Fruit fly (Drosophila melanogaster) whole organism, adult: Measurements from ENCODE around the gene CG5498.

Experiments used
- CG11617 ChIP-seq: fragments of 200-800 bp; sonication (Bioruptor generic); optimal IDR thresholded peaks from 2 replicates; lab custom pipeline; 2017; ENCODE audit warnings: mild to moderate bottlenecking, missing biosample characterization, missing genetic modification reagents, missing genetic modification characterization
- CG12768 ChIP-seq: fragments of 200-800 bp; sonication (Bioruptor generic); optimal IDR thresholded peaks from 2 replicates; lab custom pipeline; 2017; ENCODE audit warnings: missing biosample characterization, missing genetic modification characterization, mild to moderate bottlenecking, moderate library complexity, missing genetic modification reagents
- CG14711 ChIP-seq: fragments of 200-800 bp; sonication (Bioruptor generic); optimal IDR thresholded peaks from 2 replicates; lab custom pipeline; 2018; ENCODE audit warnings: missing biosample characterization, mild to moderate bottlenecking, missing genetic modification characterization, moderate library complexity
- CG1620 ChIP-seq: fragments of 200-800 bp; sonication (Bioruptor generic); optimal IDR thresholded peaks from 2 replicates; lab custom pipeline; 2016; ENCODE audit warnings: missing biosample characterization, missing genetic modification characterization
- CG33017 ChIP-seq: fragments of 200-800 bp; sonication (Bioruptor generic); optimal IDR thresholded peaks from 2 replicates; lab custom pipeline; 2018; ENCODE audit warnings: missing biosample characterization, mild to moderate bottlenecking, missing genetic modification characterization, moderate library complexity
- CG5204 ChIP-seq: fragments of 200-800 bp; sonication (Bioruptor generic); optimal IDR thresholded peaks from 2 replicates; lab custom pipeline; 2016; ENCODE audit warnings: missing biosample characterization, missing genetic modification characterization
- CG7045 ChIP-seq: fragments of 200-800 bp; sonication (Bioruptor generic); optimal IDR thresholded peaks from 2 replicates; lab custom pipeline; 2017; ENCODE audit warnings: missing biosample characterization, mild to moderate bottlenecking, missing genetic modification characterization
- CG7101 ChIP-seq: fragments of 200-800 bp; sonication (Bioruptor generic); optimal IDR thresholded peaks from 2 replicates; lab custom pipeline; 2018; ENCODE audit warnings: missing biosample characterization, mild to moderate bottlenecking, missing genetic modification characterization, moderate library complexity
- Clk ChIP-seq: fragments of 200-800 bp; sonication (Bioruptor generic); optimal IDR thresholded peaks from 2 replicates; lab custom pipeline; 2017; ENCODE audit warnings: missing biosample characterization, missing genetic modification characterization
- Crg-1 ChIP-seq: fragments of 200-800 bp; sonication (Bioruptor generic); optimal IDR thresholded peaks from 2 replicates; lab custom pipeline; 2016; ENCODE audit warnings: missing biosample characterization, missing genetic modification characterization
- Hr96 ChIP-seq: fragments of 200-800 bp; sonication (Bioruptor generic); optimal IDR thresholded peaks from 2 replicates; lab custom pipeline; 2016; ENCODE audit warnings: missing biosample characterization, missing genetic modification characterization
- Mnt ChIP-seq: fragments of 200-800 bp; sonication (Bioruptor generic); optimal IDR thresholded peaks from 2 replicates; lab custom pipeline; 2016; ENCODE audit warnings: missing biosample characterization, mild to moderate bottlenecking, missing genetic modification characterization
- bab1 ChIP-seq: fragments of 200-800 bp; sonication (Bioruptor generic); optimal IDR thresholded peaks from 3 replicates; lab custom pipeline; 2019; ENCODE audit warnings: missing biosample characterization, mild to moderate bottlenecking, missing genetic modification characterization, moderate library complexity
- cic ChIP-seq: fragments of 200-800 bp; sonication (Bioruptor generic); optimal IDR thresholded peaks from 2 replicates; lab custom pipeline; 2017; ENCODE audit warnings: missing biosample characterization, mild to moderate bottlenecking, missing genetic modification characterization, moderate library complexity
- cnc ChIP-seq, 2 experiments: fragments of >200 bp; optimal IDR thresholded peaks; 2 replicates each; lab custom pipeline; 2017
- kay ChIP-seq: fragments of 200-800 bp; sonication (Bioruptor generic); peaks from one replicate; lab custom pipeline; 2016; ENCODE audit warnings: missing biosample characterization, missing genetic modification characterization, borderline replicate concordance
- ovo ChIP-seq: fragments of 200-800 bp; sonication (Bioruptor generic); optimal IDR thresholded peaks from 2 replicates; lab custom pipeline; 2016; ENCODE audit warnings: missing biosample characterization, missing genetic modification characterization
- pad ChIP-seq: fragments of 200-800 bp; sonication (Bioruptor generic); optimal IDR thresholded peaks from 3 replicates; lab custom pipeline; 2017; ENCODE audit warnings: missing biosample characterization, missing genetic modification characterization, mild to moderate bottlenecking, moderate library complexity, missing genetic modification reagents
- tj ChIP-seq: fragments of 200-800 bp; sonication (Bioruptor generic); optimal IDR thresholded peaks from 3 replicates; lab custom pipeline; 2017; ENCODE audit warnings: missing biosample characterization, mild to moderate bottlenecking, missing genetic modification characterization, moderate library complexity
- toe ChIP-seq: fragments of 200-800 bp; sonication (Bioruptor generic); optimal IDR thresholded peaks from 2 replicates; lab custom pipeline; 2016; ENCODE audit warnings: missing biosample characterization, missing genetic modification characterization

The CG5498 gene

dm6 chr3L:20353149-20353548, 30.8 kb downstream of the CG5498 start, which contains the start of gene CG5618:
Gene CG5618 (plus strand): TSS chr3L:20353449.
- TF ChIP-seq CG5204 (GFP tag; lab: Kevin White, UChicago) (no peak), toe (GFP tag; lab: Kevin White, UChicago) (no peak), Clk (GFP tag; lab: Kevin White, UChicago) (no peak), pad (GFP tag; lab: Kevin White, UChicago) (no peak), kay (GFP tag; lab: Kevin White, UChicago) (no peak), bab1 (GFP tag; lab: Kevin White, UChicago) (no peak), tj (no peak), cic (GFP tag; lab: Kevin White, UChicago) (no peak), Hr96 (GFP tag; lab: Kevin White, UChicago) (no peak), Mnt (no peak), CG7101 (tag; lab: Kevin White, UChicago) (no peak), CG7045 (GFP tag; lab: Kevin White, UChicago) (no peak)

dm6 chr3L:20349333-20349924, 34.5 kb downstream of the CG5498 start:
- TF ChIP-seq Clk (GFP tag; lab: Kevin White, UChicago) (no peak), Mnt (peak; percentile 52), kay (GFP tag; lab: Kevin White, UChicago) (peak; percentile 92), bab1 (GFP tag; lab: Kevin White, UChicago) (no peak)

- TF ChIP-seq tj (no peak), Mnt (no peak), CG1620 (GFP tag; lab: Kevin White, UChicago) (no peak), CG12768 (no peak), pad (GFP tag; lab: Kevin White, UChicago) (peak; percentile 93)
Observed at dm6 chr3L:20348581-20349093, 35.3 kb downstream of the CG5498 start.

dm6 chr3L:20347762-20348580, 35.9 kb downstream of the CG5498 start, which contains the start of the genes Rbbp5 and eRF1:
Gene Rbbp5 (minus strand): TSS chr3L:20347942.
Gene eRF1 (plus strand): TSS chr3L:20348355.
- TF ChIP-seq Mnt (peak; percentile 93), CG1620 (GFP tag; lab: Kevin White, UChicago) (peak; percentile 76), kay (GFP tag; lab: Kevin White, UChicago) (no peak), CG33017 (tag; lab: Kevin White, UChicago) (peak; percentile 36), CG5204 (GFP tag; lab: Kevin White, UChicago) (no peak), Crg-1 (GFP tag; lab: Kevin White, UChicago) (peak; percentile 66), cnc (optimal IDR thresholded peaks at IDR 0.05; lab: Kevin White, UChicago) (no peak), Clk (GFP tag; lab: Kevin White, UChicago) (peak; percentile 9), toe (GFP tag; lab: Kevin White, UChicago) (no peak), CG14711 (tag; lab: Kevin White, UChicago) (peak; percentile 79), Hr96 (GFP tag; lab: Kevin White, UChicago) (peak; percentile 37), pad (GFP tag; lab: Kevin White, UChicago) (no peak), CG7101 (tag; lab: Kevin White, UChicago) (peak; percentile 82), bab1 (GFP tag; lab: Kevin White, UChicago) (peak; percentile 73), tj (peak; percentile 52), CG12768 (peak; percentile 48), CG7045 (GFP tag; lab: Kevin White, UChicago) (peak; percentile 65), cic (GFP tag; lab: Kevin White, UChicago) (no peak), CG11617 (peak; percentile 67), ovo (peak; percentile 52)

dm6 chr3L:20342334-20342733, 41.6 kb downstream of the CG5498 start, which contains the start of gene Spn77Bc:
Gene Spn77Bc (plus strand): TSS chr3L:20342634.
- TF ChIP-seq cnc (optimal IDR thresholded peaks at IDR 0.05; lab: Kevin White, UChicago) (no peak), CG14711 (tag; lab: Kevin White, UChicago) (no peak), bab1 (GFP tag; lab: Kevin White, UChicago) (no peak), cic (GFP tag; lab: Kevin White, UChicago) (no peak), Crg-1 (GFP tag; lab: Kevin White, UChicago) (no peak), CG33017 (tag; lab: Kevin White, UChicago) (no peak), kay (GFP tag; lab: Kevin White, UChicago) (no peak), Mnt (no peak), CG1620 (GFP tag; lab: Kevin White, UChicago) (no peak)
